Worm (Caenorhabditis elegans): ENCODE results near the gene Y53G8AR.6.

DNA sequence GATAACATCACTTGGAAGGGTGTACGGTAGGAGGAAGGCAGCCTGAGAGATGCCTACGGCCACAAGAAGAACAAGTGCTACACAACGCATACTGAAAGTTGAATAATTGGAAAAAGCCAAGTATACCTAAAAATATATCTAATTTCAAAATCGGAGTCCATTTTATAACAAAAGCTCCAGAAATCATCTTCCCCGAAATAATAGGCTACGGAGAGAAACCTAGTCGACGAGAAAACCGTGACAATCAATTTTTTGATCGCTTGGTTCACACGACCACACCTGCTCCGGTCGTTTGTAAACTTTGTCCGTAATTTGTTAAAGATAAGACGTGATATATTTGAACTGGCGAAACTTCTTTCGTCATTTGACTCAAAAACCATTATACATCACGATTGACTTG, 36.2 kb upstream of the Y53G8AR.6 start, which contains the start of gene nspg-7.2:
- no peak for TF ChIP-seq tab-1 (GFP tag; IDR thresholded peaks at IDR 0.05)
- TF ChIP-seq ztf-29 (GFP tag; IDR thresholded peaks at IDR 0.05), result no peak
- no peak for TF ChIP-seq ztf-23 (GFP tag; IDR thresholded peaks at IDR 0.05)
- no peak for TF ChIP-seq cog-1 (tag; optimal IDR thresholded peaks at IDR 0.05)
- no peak for TF ChIP-seq T22C8.4 (GFP tag; IDR thresholded peaks at IDR 0.05)
- TF ChIP-seq flt-1 (GFP tag; IDR thresholded peaks at IDR 0.05), result no peak
- TF ChIP-seq klf-2 (GFP tag; conservative IDR thresholded peaks at IDR 0.05), result no peak
